Worm (Caenorhabditis elegans) whole organism, L2 larva: ENCODE data around the gene eef-1B.1.

Experiments used
- C34F6.9 ChIP-seq: fragments of 150-350 bp; optimal IDR thresholded peaks from 2 replicates; lab custom pipeline; 2014; ENCODE audit warnings: missing biosample characterization, missing genetic modification characterization
- F13H6.1 ChIP-seq: sonication (generic microtip); optimal IDR thresholded peaks from 2 replicates; lab custom pipeline; 2016; ENCODE audit warnings: missing genetic modification characterization, missing compliant biosample characterization
- R02D3.7 ChIP-seq: fragments of 150-350 bp; optimal IDR thresholded peaks from 2 replicates; lab custom pipeline; 2014; ENCODE audit warnings: missing biosample characterization, missing genetic modification characterization
- ZK546.5 ChIP-seq: sonication (generic microtip); optimal IDR thresholded peaks from 2 replicates; lab custom pipeline; 2017; ENCODE audit warnings: missing biosample characterization, missing genetic modification characterization
- aly-2 ChIP-seq: fragments of 150-350 bp; optimal IDR thresholded peaks from 2 replicates; lab custom pipeline; 2014; ENCODE audit warnings: missing biosample characterization, missing genetic modification characterization
- ama-1 ChIP-seq: fragments of 150-350 bp; optimal IDR thresholded peaks from 2 replicates; lab custom pipeline; 2018; ENCODE audit warnings: inconsistent platforms
- ceh-16 ChIP-seq: fragments of 150-350 bp; optimal IDR thresholded peaks from 2 replicates; lab custom pipeline; 2014; ENCODE audit warnings: missing biosample characterization, missing genetic modification characterization
- ceh-82 ChIP-seq: fragments of 150-350 bp; optimal IDR thresholded peaks from 2 replicates; lab custom pipeline; 2014; ENCODE audit warnings: missing biosample characterization, missing genetic modification characterization
- crh-2 ChIP-seq: sonication (generic microtip); optimal IDR thresholded peaks from 2 replicates; lab custom pipeline; 2017; ENCODE audit warnings: missing biosample characterization, missing genetic modification characterization
- egl-27 ChIP-seq: sonication (generic microtip); optimal IDR thresholded peaks from 3 replicates; lab custom pipeline; 2017; ENCODE audit warnings: missing biosample characterization, missing genetic modification reagents, missing genetic modification characterization
- elt-1 ChIP-seq: fragments of 150-350 bp; optimal IDR thresholded peaks from 2 replicates; lab custom pipeline; 2014; ENCODE audit warnings: missing biosample characterization, missing genetic modification characterization
- elt-3 ChIP-seq: sonication (generic microtip); optimal IDR thresholded peaks from 2 replicates; lab custom pipeline; 2017; ENCODE audit warnings: missing biosample characterization, missing genetic modification characterization
- gmeb-1 ChIP-seq: fragments of 150-350 bp; optimal IDR thresholded peaks from 2 replicates; lab custom pipeline; 2014; ENCODE audit warnings: missing biosample characterization, missing genetic modification characterization
- lin-13 ChIP-seq: fragments of 150-350 bp; optimal IDR thresholded peaks from 2 replicates; lab custom pipeline; 2014; ENCODE audit warnings: missing biosample characterization, missing genetic modification reagents, missing genetic modification characterization
- lin-39 ChIP-seq: fragments of 150-350 bp; optimal IDR thresholded peaks from 2 replicates; lab custom pipeline; 2014; ENCODE audit warnings: missing biosample characterization, missing genetic modification reagents, missing genetic modification characterization
- lsy-2 ChIP-seq, 2 experiments: fragments of 150-350 bp in 1 of 2; sonication (generic microtip) in 1 of 2; optimal IDR thresholded peaks; 2 replicates each; lab custom pipeline; 2014 to 2017; ENCODE audit warnings: missing biosample characterization in 2 of 2, missing genetic modification characterization in 2 of 2
- mbf-1 ChIP-seq: sonication (generic microtip); optimal IDR thresholded peaks from 2 replicates; lab custom pipeline; 2017; ENCODE audit warnings: missing biosample characterization, missing genetic modification characterization
- mdl-1 ChIP-seq, 2 experiments: fragments of 150-350 bp in 1 of 2; sonication (generic microtip) in 1 of 2; optimal IDR thresholded peaks; 2 replicates each; lab custom pipeline; 2017; ENCODE audit warnings: missing biosample characterization in 2 of 2, missing genetic modification characterization in 2 of 2
- nhr-129 ChIP-seq: fragments of 150-350 bp; optimal IDR thresholded peaks from 2 replicates; lab custom pipeline; 2014; ENCODE audit warnings: missing biosample characterization, missing genetic modification characterization
- nhr-21 ChIP-seq: fragments of 150-350 bp; optimal IDR thresholded peaks from 2 replicates; lab custom pipeline; 2014; ENCODE audit warnings: missing biosample characterization, missing genetic modification characterization
- nhr-237 ChIP-seq: fragments of 150-350 bp; optimal IDR thresholded peaks from 2 replicates; lab custom pipeline; 2014; ENCODE audit warnings: missing biosample characterization, missing genetic modification characterization
- nhr-6 ChIP-seq: fragments of 150-350 bp; optimal IDR thresholded peaks from 2 replicates; lab custom pipeline; 2014; ENCODE audit warnings: missing biosample characterization, missing genetic modification characterization
- peb-1 ChIP-seq: fragments of 150-350 bp; optimal IDR thresholded peaks from 2 replicates; lab custom pipeline; 2014; ENCODE audit warnings: missing biosample characterization, missing genetic modification characterization
- sma-9 ChIP-seq, 2 experiments: fragments of 150-350 bp in 1 of 2; sonication (generic microtip) in 1 of 2; optimal IDR thresholded peaks; 2 replicates each; lab custom pipeline; 2014 to 2016; ENCODE audit warnings: missing genetic modification characterization in 2 of 2, mild to moderate bottlenecking in 1 of 2, missing biosample characterization in 1 of 2, missing compliant biosample characterization in 1 of 2, missing genetic modification reagents in 1 of 2, moderate library complexity in 1 of 2
- snpc-4 ChIP-seq: fragments of 150-350 bp; optimal IDR thresholded peaks from 2 replicates; lab custom pipeline; 2014; ENCODE audit warnings: missing biosample characterization, missing genetic modification characterization
- unc-55 ChIP-seq: fragments of 150-350 bp; sonication (generic microtip); optimal IDR thresholded peaks from 3 replicates; lab custom pipeline; 2014; ENCODE audit warnings: missing biosample characterization, missing genetic modification reagents, missing genetic modification characterization
- unc-62 ChIP-seq: fragments of 150-350 bp; optimal IDR thresholded peaks from 2 replicates; lab custom pipeline; 2014; ENCODE audit warnings: missing biosample characterization, missing genetic modification reagents, missing genetic modification characterization
- zag-1 ChIP-seq: fragments of 150-350 bp; optimal IDR thresholded peaks from 2 replicates; lab custom pipeline; 2014; ENCODE audit warnings: missing biosample characterization, missing genetic modification characterization
- ztf-11 ChIP-seq: sonication (generic microtip); optimal IDR thresholded peaks from 2 replicates; lab custom pipeline; 2017; ENCODE audit warnings: missing biosample characterization, missing genetic modification characterization
- ztf-4 ChIP-seq: fragments of 150-350 bp; optimal IDR thresholded peaks from 2 replicates; lab custom pipeline; 2014; ENCODE audit warnings: missing biosample characterization, missing genetic modification characterization

The eef-1B.1 gene

DNA sequence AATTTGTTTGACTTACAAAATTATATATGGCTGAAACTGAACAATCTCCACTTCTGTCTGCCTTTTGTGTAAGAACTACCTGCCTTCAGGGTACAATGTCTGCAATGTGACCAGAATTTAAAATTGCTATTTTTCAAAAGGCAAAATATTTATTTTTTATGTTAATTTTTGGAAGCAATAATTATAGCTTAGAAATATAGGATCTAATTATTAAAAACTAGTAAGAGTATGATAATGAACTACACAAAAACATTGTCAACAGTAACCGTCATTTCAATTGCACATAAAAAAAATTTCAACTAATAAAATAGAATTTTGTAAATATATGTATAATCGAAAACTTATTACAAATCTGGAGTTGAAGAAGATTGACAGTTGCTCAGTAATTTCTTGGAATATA lies 16.2 kb downstream of the eef-1B.1 start, which contains the start of gene C29E4.9:
C29E4.9 (minus strand) TSS at position 101 of the 400 bp plus-strand sequence.
- TF ChIP-seq sma-9 (GFP tag; optimal IDR thresholded peaks at IDR 0.05; lab: Kevin White, UChicago) (no peak), sma-9 (tag; optimal IDR thresholded peaks at IDR 0.05; lab: Kevin White, UChicago) (no peak), R02D3.7 (no peak), mdl-1 (tag; optimal IDR thresholded peaks at IDR 0.05; lab: Kevin White, UChicago) (no peak), elt-3 (no peak), lin-13 (no peak), zag-1 (tag; lab: Kevin White, UChicago) (no peak), aly-2 (tag; lab: Kevin White, UChicago) (no peak), nhr-6 (tag; lab: Kevin White, UChicago) (no peak), lin-39 (tag; lab: Kevin White, UChicago) (no peak), mbf-1 (tag; lab: Kevin White, UChicago) (no peak), crh-2 (tag; lab: Kevin White, UChicago) (no peak), F13H6.1 (tag; lab: Kevin White, UChicago) (no peak), unc-55 (no peak), ceh-16 (no peak)
- TF ChIP-seq, all 48 proteins: peak for 0

DNA sequence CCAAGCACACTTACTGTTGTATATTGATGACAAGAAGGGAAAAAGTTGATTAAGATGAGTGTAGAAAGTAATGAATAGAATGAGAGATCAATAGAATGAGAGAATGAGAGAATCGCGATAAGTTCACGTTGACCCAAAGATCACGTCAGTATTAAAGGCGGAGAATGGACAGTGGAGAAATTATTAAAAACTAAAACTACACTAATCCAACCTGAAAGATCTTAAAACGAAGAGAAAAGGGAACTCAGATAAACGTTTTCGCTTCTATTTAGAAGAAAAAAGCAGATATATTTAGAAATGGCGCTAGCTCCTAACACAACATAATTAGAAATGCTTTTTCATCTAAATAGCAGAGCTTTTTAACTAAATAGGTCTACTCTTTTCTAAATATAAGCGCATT lies 20.0 kb downstream of the eef-1B.1 start, which contains the start of gene let-754:
let-754 (minus strand) TSS at position 101 of the 400 bp plus-strand sequence.
- no peak for TF ChIP-seq unc-62
- TF ChIP-seq nhr-129: no peak
- TF ChIP-seq snpc-4: no peak
- TF ChIP-seq R02D3.7: no peak
- no peak for TF ChIP-seq ztf-4 (tag; lab: Kevin White, UChicago)
- no peak for TF ChIP-seq nhr-237 (tag; lab: Kevin White, UChicago)
- TF ChIP-seq ztf-11: no peak
- no peak for TF ChIP-seq nhr-21
- TF ChIP-seq egl-27: no peak

DNA sequence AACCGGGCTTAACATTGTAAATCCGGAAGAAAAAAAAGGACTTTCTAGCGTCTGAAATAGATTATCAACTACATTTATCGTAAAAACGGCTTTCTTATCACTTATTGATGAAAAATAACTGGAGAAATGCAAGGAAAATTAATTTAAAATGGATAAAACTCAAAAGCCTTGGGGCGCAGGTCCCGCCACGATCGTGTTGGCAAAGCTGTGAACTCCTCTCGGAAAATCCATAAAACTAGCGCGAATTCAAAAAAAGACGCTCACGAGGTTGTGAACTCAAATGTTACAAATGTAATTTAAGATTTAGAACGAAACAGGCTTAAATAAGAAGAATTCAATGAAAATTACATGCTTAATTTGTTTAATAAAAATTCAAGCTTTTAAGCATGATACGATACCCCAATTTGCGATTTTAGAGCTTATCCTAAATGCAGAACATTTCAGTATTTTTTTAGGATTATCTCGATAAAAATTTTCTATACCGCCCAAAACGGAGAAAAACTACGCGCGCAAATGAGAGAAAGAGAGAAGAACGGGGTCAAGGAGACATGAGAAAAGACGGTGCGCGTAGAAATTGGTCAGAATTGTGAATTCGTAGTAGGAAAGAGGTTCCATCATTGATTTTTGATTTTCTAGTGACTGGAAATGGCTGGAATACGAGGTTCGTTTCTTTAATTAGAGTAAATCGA lies 21.0 kb downstream of the eef-1B.1 start, which contains the start of gene C29E4.15:
C29E4.15 (plus strand) TSS at position 547 of the 689 bp plus-strand sequence.
- TF ChIP-seq C34F6.9 (tag; lab: Kevin White, UChicago): peak; percentile 63
- peak; percentile 15 for TF ChIP-seq F13H6.1 (tag; lab: Kevin White, UChicago)
- TF ChIP-seq snpc-4: no peak
- peak; percentile 87 for TF ChIP-seq crh-2 (tag; lab: Kevin White, UChicago)
- TF ChIP-seq peb-1: no peak
- peak; percentile 60 for TF ChIP-seq gmeb-1 (tag; lab: Kevin White, UChicago)
- TF ChIP-seq nhr-129: peak; percentile 6
- TF ChIP-seq ZK546.5 (tag; lab: Kevin White, UChicago): no peak
- no peak for TF ChIP-seq nhr-6 (tag; lab: Kevin White, UChicago)
- peak; percentile 83 for TF ChIP-seq unc-55
- no peak for TF ChIP-seq lin-13
- no peak for TF ChIP-seq ztf-11
- TF ChIP-seq lsy-2 (tag; optimal IDR thresholded peaks at IDR 0.05; lab: Kevin White, UChicago): peak; percentile 27 to 80
- TF ChIP-seq ama-1 (lab: Kevin White, UChicago): no peak
- no peak for TF ChIP-seq elt-1 (tag; lab: Kevin White, UChicago)

DNA sequence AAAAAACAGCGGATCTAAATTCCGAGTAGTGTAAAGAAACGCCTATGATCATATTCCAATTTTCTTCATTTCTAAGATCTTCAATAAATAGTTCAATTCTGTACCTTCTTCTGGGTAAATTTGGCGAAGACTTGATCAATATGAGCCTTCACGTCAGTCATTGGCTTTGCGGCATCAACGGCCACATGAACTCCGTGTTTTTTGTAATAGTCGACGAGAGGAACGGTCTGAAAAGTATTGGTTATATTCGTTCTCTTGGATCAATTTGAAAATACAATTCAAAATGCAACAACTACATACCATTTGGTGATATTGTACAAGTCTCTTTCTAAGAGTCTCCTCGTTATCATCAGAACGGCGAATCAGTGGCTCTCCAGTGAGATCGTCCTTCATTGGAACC lies 22.7 kb downstream of the eef-1B.1 start:
- peak; percentile 76 for TF ChIP-seq ama-1 (lab: Kevin White, UChicago)
- no peak for TF ChIP-seq nhr-237 (tag; lab: Kevin White, UChicago)
- TF ChIP-seq, all 48 proteins: peak for 1

DNA sequence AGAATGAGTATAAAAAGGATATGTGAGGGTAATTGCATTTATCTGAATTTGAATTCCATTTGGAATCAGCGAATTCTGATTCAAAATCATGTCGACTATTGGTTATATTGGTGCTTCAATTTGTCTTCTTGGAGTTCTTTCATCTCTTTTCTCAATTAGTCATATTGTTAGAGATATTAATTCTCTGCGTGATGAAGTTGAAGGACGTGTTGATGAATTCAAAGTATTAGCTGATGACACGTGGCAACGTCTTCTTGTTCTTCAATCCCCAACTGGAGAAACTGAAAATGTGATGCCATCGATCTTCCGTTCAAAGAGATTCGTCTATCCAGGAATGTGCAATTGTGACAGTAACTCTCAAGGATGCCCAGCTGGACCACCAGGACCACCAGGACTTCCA lies 24.4 kb downstream of the eef-1B.1 start, which contains the start of gene col-90:
col-90 (plus strand) TSS at position 37 of the 400 bp plus-strand sequence.
- TF ChIP-seq ceh-82 (tag; lab: Kevin White, UChicago): no peak
- peak; percentile 59 for TF ChIP-seq ama-1 (lab: Kevin White, UChicago)

DNA sequence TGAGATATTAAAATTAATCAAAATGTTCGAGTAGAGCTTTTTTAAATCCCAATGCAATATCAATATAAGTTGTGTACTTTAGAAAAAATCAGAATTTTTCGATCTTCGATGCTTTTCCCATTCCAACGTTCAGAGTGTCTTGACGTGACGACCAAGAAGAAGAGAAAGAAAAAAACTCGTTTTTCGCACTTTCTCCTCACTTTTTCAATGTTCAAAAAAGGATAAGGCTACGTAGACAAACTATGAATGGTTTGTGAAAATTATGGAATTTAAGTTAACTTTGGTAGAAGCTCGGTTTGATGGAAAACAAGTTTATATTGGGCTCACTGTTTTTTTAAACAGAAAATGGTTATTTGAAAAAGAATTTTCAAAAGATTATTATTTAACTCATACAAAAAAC lies 25.5 kb downstream of the eef-1B.1 start:
- no peak for TF ChIP-seq snpc-4
- no peak for TF ChIP-seq unc-62
